Fruit fly (Drosophila melanogaster): ENCODE measurements around the gene H.

- TF ChIP-seq Dfd (GFP tag; optimal IDR thresholded peaks at IDR 0.05) (no peak), rgr (GFP tag; optimal IDR thresholded peaks at IDR 0.05) (no peak), GATAd (GFP tag; optimal IDR thresholded peaks at IDR 0.05) (no peak), Sp1 (GFP tag; optimal IDR thresholded peaks at IDR 0.05) (no peak), usp (GFP tag; optimal IDR thresholded peaks at IDR 0.05) (no peak), Mio (GFP tag; optimal IDR thresholded peaks at IDR 0.05) (no peak), dl (GFP tag; optimal IDR thresholded peaks at IDR 0.05; ENCODE audit: insufficient read depth in 1 of 2, partially characterized antibody in 2 of 2) (no peak), Myc (optimal IDR thresholded peaks at IDR 0.05) (no peak), CrebA (GFP tag; optimal IDR thresholded peaks at IDR 0.05; ENCODE audit: borderline replicate concordance) (no peak), Hnf4 (GFP tag; optimal IDR thresholded peaks at IDR 0.05) (no peak), pan (optimal IDR thresholded peaks at IDR 0.05) (no peak), sv (GFP tag; optimal IDR thresholded peaks at IDR 0.05) (no peak), OdsH (GFP tag; optimal IDR thresholded peaks at IDR 0.05) (no peak), psq (GFP tag; optimal IDR thresholded peaks at IDR 0.05) (no peak)
Observed at dm6 chr3R:20596337-20596962, 25.3 kb upstream of the H start.

All from whole organism, wandering third instar larva.